Worm (Caenorhabditis elegans): Measurements from ENCODE around the gene clec-212.

Gene clec-212

ce11 chrV:7570290-7570689 is at the start of gene clec-212:
TSS of gene clec-212 (minus strand) at chrV:7570390.
- TF ChIP-seq tbx-37 (GFP tag; conservative IDR thresholded peaks at IDR 0.05) = no peak
- no peak for TF ChIP-seq scrt-1 (GFP tag; IDR thresholded peaks at IDR 0.05)
- no peak for TF ChIP-seq hnd-1 (tag; optimal IDR thresholded peaks at IDR 0.05)
- TF ChIP-seq tbx-11 (GFP tag; IDR thresholded peaks at IDR 0.05) = no peak
- TF ChIP-seq sea-1 (GFP tag; conservative IDR thresholded peaks at IDR 0.05) = no peak
- TF ChIP-seq ets-7 (tag; optimal IDR thresholded peaks at IDR 0.05) = no peak
- TF ChIP-seq tra-4 (tag; optimal IDR thresholded peaks at IDR 0.05) = no peak
- TF ChIP-seq flt-1 (GFP tag; IDR thresholded peaks at IDR 0.05) = no peak
- TF ChIP-seq hmg-4 (GFP tag; optimal IDR thresholded peaks at IDR 0.05) = no peak
- no peak for TF ChIP-seq ceh-36 (tag; optimal IDR thresholded peaks at IDR 0.05)
- TF ChIP-seq ama-1 (optimal IDR thresholded peaks at IDR 0.05) = no peak
- TF ChIP-seq aly-1 (tag; optimal IDR thresholded peaks at IDR 0.05) = no peak
- TF ChIP-seq pes-1 (GFP tag; IDR thresholded peaks at IDR 0.05) = no peak
- TF ChIP-seq ceh-13 (GFP tag; optimal IDR thresholded peaks at IDR 0.05) = no peak
- TF ChIP-seq B0310.2 (tag; optimal IDR thresholded peaks at IDR 0.05) = no peak
- no peak for TF ChIP-seq F13C5.2 (tag; optimal IDR thresholded peaks at IDR 0.05)
- no peak for TF ChIP-seq hmbx-1 (tag; optimal IDR thresholded peaks at IDR 0.05)

DNA sequence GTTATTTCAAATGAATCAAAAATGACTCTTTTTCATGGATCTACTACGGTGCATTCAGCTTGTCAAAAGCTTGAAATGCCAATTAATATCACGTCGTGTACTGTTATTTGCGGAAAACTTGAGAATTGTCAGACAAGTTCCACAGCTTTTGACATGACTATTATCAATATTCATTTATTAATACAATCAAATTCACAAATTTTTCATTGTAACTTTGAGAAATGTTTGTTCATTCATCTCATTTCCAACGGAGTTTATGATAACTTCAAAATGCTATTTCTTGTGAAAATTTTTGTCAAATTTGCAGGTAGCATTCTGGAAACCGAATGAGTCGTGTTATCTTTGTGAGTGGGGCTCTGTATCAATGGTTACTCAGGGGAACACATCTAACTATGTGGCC is 47.9 kb upstream of the clec-212 start, which contains the start of gene C50E3.15:
Gene C50E3.15, plus strand, starts transcription at position 301 of the 400 bp plus-strand sequence.
- TF ChIP-seq hmg-4 (GFP tag; optimal IDR thresholded peaks at IDR 0.05) = no peak
- TF ChIP-seq hmbx-1 (tag; optimal IDR thresholded peaks at IDR 0.05) = no peak
- no peak for TF ChIP-seq B0310.2 (tag; optimal IDR thresholded peaks at IDR 0.05)
- no peak for TF ChIP-seq tbx-37 (GFP tag; conservative IDR thresholded peaks at IDR 0.05)
- no peak for TF ChIP-seq hnd-1 (tag; optimal IDR thresholded peaks at IDR 0.05)
- no peak for TF ChIP-seq scrt-1 (GFP tag; IDR thresholded peaks at IDR 0.05)
- TF ChIP-seq tra-4 (tag; optimal IDR thresholded peaks at IDR 0.05) = no peak

DNA sequence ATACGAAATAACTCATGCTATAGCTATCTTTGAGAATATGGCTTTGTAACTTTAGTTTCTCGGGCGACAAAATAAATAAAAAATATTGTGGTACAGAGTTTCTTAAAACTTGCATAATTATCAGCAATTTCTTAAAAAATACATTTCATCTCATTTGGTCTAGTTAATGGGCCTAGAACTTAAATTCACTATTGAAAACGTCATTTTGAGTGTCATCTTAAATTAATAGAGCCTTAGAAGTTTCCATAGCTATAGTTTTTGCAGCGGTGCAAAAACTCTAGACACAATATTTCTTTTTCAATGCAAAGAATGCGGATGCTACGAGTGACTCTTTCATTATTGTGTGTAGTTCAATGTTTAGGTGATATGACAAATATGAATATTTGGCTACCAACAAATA is 41.9 kb upstream of the clec-212 start, which contains the start of gene clec-215:
Gene clec-215, plus strand, starts transcription at position 301 of the 400 bp plus-strand sequence.
- TF ChIP-seq F13C5.2 (tag; optimal IDR thresholded peaks at IDR 0.05) (no peak), sea-1 (GFP tag; conservative IDR thresholded peaks at IDR 0.05) (no peak), ets-7 (tag; optimal IDR thresholded peaks at IDR 0.05) (no peak), hmbx-1 (tag; optimal IDR thresholded peaks at IDR 0.05) (no peak), ama-1 (optimal IDR thresholded peaks at IDR 0.05) (no peak), tra-4 (tag; optimal IDR thresholded peaks at IDR 0.05) (no peak), hnd-1 (tag; optimal IDR thresholded peaks at IDR 0.05) (no peak), aly-1 (tag; optimal IDR thresholded peaks at IDR 0.05) (no peak), ceh-13 (GFP tag; optimal IDR thresholded peaks at IDR 0.05) (no peak), flt-1 (GFP tag; IDR thresholded peaks at IDR 0.05) (no peak), pes-1 (GFP tag; IDR thresholded peaks at IDR 0.05) (no peak), B0310.2 (tag; optimal IDR thresholded peaks at IDR 0.05) (no peak)

ce11 chrV:7609698-7610420 is 39.7 kb upstream of the clec-212 start, which contains the start of the genes folt-3 and clec-214:
TSS of gene folt-3 (minus strand) at chrV:7609748.
TSS of gene clec-214 (plus strand) at chrV:7610370.
- TF ChIP-seq ceh-13 (GFP tag; optimal IDR thresholded peaks at IDR 0.05) (no peak), hmg-4 (GFP tag; optimal IDR thresholded peaks at IDR 0.05) (no peak), tbx-37 (GFP tag; conservative IDR thresholded peaks at IDR 0.05) (no peak), pes-1 (GFP tag; IDR thresholded peaks at IDR 0.05) (no peak), hmbx-1 (tag; optimal IDR thresholded peaks at IDR 0.05) (no peak), scrt-1 (GFP tag; IDR thresholded peaks at IDR 0.05) (no peak)

ce11 chrV:7604858-7605257 is 34.7 kb upstream of the clec-212 start, which contains the start of gene clec-213:
TSS of gene clec-213 (plus strand) at chrV:7605158.
- TF ChIP-seq B0310.2 (tag; optimal IDR thresholded peaks at IDR 0.05) (no peak), ceh-13 (GFP tag; optimal IDR thresholded peaks at IDR 0.05) (no peak), ceh-36 (tag; optimal IDR thresholded peaks at IDR 0.05) (no peak), ama-1 (optimal IDR thresholded peaks at IDR 0.05) (no peak), hmbx-1 (tag; optimal IDR thresholded peaks at IDR 0.05) (no peak), hmg-4 (GFP tag; optimal IDR thresholded peaks at IDR 0.05) (no peak), scrt-1 (GFP tag; IDR thresholded peaks at IDR 0.05) (no peak), ets-7 (tag; optimal IDR thresholded peaks at IDR 0.05) (no peak), F13C5.2 (tag; optimal IDR thresholded peaks at IDR 0.05) (no peak)

ce11 chrV:7603404-7603803 is 33.2 kb upstream of the clec-212 start, which contains the start of gene C50E3.11:
TSS of gene C50E3.11 (minus strand) at chrV:7603486.
- no peak for TF ChIP-seq flt-1 (GFP tag; IDR thresholded peaks at IDR 0.05)
- TF ChIP-seq sea-1 (GFP tag; conservative IDR thresholded peaks at IDR 0.05) = no peak
- TF ChIP-seq hmbx-1 (tag; optimal IDR thresholded peaks at IDR 0.05) = no peak
- TF ChIP-seq pes-1 (GFP tag; IDR thresholded peaks at IDR 0.05) = no peak
- no peak for TF ChIP-seq ets-7 (tag; optimal IDR thresholded peaks at IDR 0.05)
- TF ChIP-seq ceh-36 (tag; optimal IDR thresholded peaks at IDR 0.05) = no peak
- TF ChIP-seq hmg-4 (GFP tag; optimal IDR thresholded peaks at IDR 0.05) = no peak
- no peak for TF ChIP-seq tbx-37 (GFP tag; conservative IDR thresholded peaks at IDR 0.05)
- TF ChIP-seq scrt-1 (GFP tag; IDR thresholded peaks at IDR 0.05) = no peak
- TF ChIP-seq aly-1 (tag; optimal IDR thresholded peaks at IDR 0.05) = no peak
- TF ChIP-seq ceh-13 (GFP tag; optimal IDR thresholded peaks at IDR 0.05) = no peak
- TF ChIP-seq B0310.2 (tag; optimal IDR thresholded peaks at IDR 0.05) = no peak

ce11 chrV:7601443-7601842 is 31.3 kb upstream of the clec-212 start, which contains the start of gene scl-26:
TSS of gene scl-26 (minus strand) at chrV:7601543.
- TF ChIP-seq sea-1 (GFP tag; conservative IDR thresholded peaks at IDR 0.05) (no peak), tbx-11 (GFP tag; IDR thresholded peaks at IDR 0.05) (no peak), hmbx-1 (tag; optimal IDR thresholded peaks at IDR 0.05) (no peak), ets-7 (tag; optimal IDR thresholded peaks at IDR 0.05) (no peak), B0310.2 (tag; optimal IDR thresholded peaks at IDR 0.05) (no peak), hmg-4 (GFP tag; optimal IDR thresholded peaks at IDR 0.05) (no peak), ama-1 (optimal IDR thresholded peaks at IDR 0.05) (no peak), tbx-37 (GFP tag; conservative IDR thresholded peaks at IDR 0.05) (no peak), scrt-1 (GFP tag; IDR thresholded peaks at IDR 0.05) (no peak), aly-1 (tag; optimal IDR thresholded peaks at IDR 0.05) (no peak), hnd-1 (tag; optimal IDR thresholded peaks at IDR 0.05) (no peak), F13C5.2 (tag; optimal IDR thresholded peaks at IDR 0.05) (no peak), pes-1 (GFP tag; IDR thresholded peaks at IDR 0.05) (no peak)

Measured in whole organism, early embryonic.